Fruit fly (Drosophila melanogaster) whole organism, embryonic: ENCODE measurements around the gene CG3764.
A peak's percentile ranks its signal among the peaks of the same experiment; 100 is the strongest.

ENCODE experiments used
- Adf1 ChIP-seq: fragments of 200-800 bp; sonication (Bioruptor generic); IDR thresholded peaks from 2 replicates; pipeline ENCODE4 v1.3.6; 2022; ENCODE audit warnings: missing biosample characterization, missing genetic modification characterization
- CG10274 ChIP-seq: fragments of 200-800 bp; sonication (Bioruptor generic); optimal IDR thresholded peaks from 3 replicates; lab custom pipeline; 2017; ENCODE audit warnings: missing biosample characterization, mild to moderate bottlenecking, missing genetic modification characterization
- CG11695 ChIP-seq: fragments of 200-800 bp; sonication (Bioruptor generic); IDR thresholded peaks from 3 replicates; pipeline ENCODE4 v1.3.6; 2022; ENCODE audit warnings: missing biosample characterization, missing genetic modification characterization
- CG12104 ChIP-seq: fragments of 200-800 bp; sonication (Bioruptor generic); optimal IDR thresholded peaks from 3 replicates; lab custom pipeline; 2016; ENCODE audit warnings: missing biosample characterization, missing genetic modification characterization
- CG13287 ChIP-seq: fragments of 200-800 bp; sonication (Bioruptor generic); IDR thresholded peaks from 2 replicates; pipeline ENCODE4 v1.3.6; 2022; ENCODE audit warnings: missing biosample characterization, missing genetic modification characterization; ENCODE audit not compliant: partially characterized antibody
- CG13894 ChIP-seq: fragments of 200-800 bp; sonication (Bioruptor generic); optimal IDR thresholded peaks from 3 replicates; lab custom pipeline; 2018; ENCODE audit warnings: missing biosample characterization, mild to moderate bottlenecking, missing genetic modification characterization, moderate library complexity
- CG14050 ChIP-seq: fragments of 200-800 bp; sonication (Bioruptor generic); IDR thresholded peaks from 3 replicates; pipeline ENCODE4 v1.3.6; 2022; ENCODE audit warnings: missing biosample characterization, missing genetic modification characterization
- CG1529 ChIP-seq: fragments of 200-800 bp; sonication (Bioruptor generic); optimal IDR thresholded peaks from 3 replicates; lab custom pipeline; 2018; ENCODE audit warnings: missing biosample characterization, missing genetic modification characterization
- CG18619 ChIP-seq: fragments of 200-800 bp; sonication (Bioruptor generic); optimal IDR thresholded peaks from 3 replicates; lab custom pipeline; 2017; ENCODE audit warnings: missing biosample characterization, mild to moderate bottlenecking, missing genetic modification characterization
- CG2116 ChIP-seq: fragments of 200-800 bp; sonication (Bioruptor generic); optimal IDR thresholded peaks from 3 replicates; lab custom pipeline; 2018; ENCODE audit warnings: missing biosample characterization, mild to moderate bottlenecking, missing genetic modification characterization
- CG31365 ChIP-seq: fragments of 200-800 bp; sonication (Bioruptor generic); optimal IDR thresholded peaks from 2 replicates; lab custom pipeline; 2018; ENCODE audit warnings: missing biosample characterization, mild to moderate bottlenecking, missing genetic modification characterization
- CG31441 ChIP-seq: fragments of 200-800 bp; sonication (Bioruptor generic); IDR thresholded peaks from 2 replicates; pipeline ENCODE4 v1.3.6; 2022; ENCODE audit warnings: missing biosample characterization, missing genetic modification characterization
- CG4707 ChIP-seq: fragments of 200-800 bp; sonication (Bioruptor generic); optimal IDR thresholded peaks from 2 replicates; lab custom pipeline; 2018; ENCODE audit warnings: missing biosample characterization, mild to moderate bottlenecking, missing genetic modification characterization, moderate library complexity
- CG5953 ChIP-seq: fragments of 200-800 bp; sonication (Bioruptor generic); IDR thresholded peaks from 2 replicates; pipeline ENCODE4 v1.3.6; 2022; ENCODE audit warnings: missing biosample characterization, missing genetic modification characterization
- CG6272 ChIP-seq: fragments of 200-800 bp; sonication (Bioruptor generic); IDR thresholded peaks from 2 replicates; pipeline ENCODE4 v1.3.6; 2022; ENCODE audit warnings: missing biosample characterization, missing genetic modification characterization
- CG6813 ChIP-seq: fragments of 200-800 bp; sonication (Bioruptor generic); optimal IDR thresholded peaks from 2 replicates; lab custom pipeline; 2017; ENCODE audit warnings: missing biosample characterization, missing genetic modification characterization, mild to moderate bottlenecking, moderate library complexity, missing genetic modification reagents
- CG7271 ChIP-seq: fragments of 200-800 bp; sonication (Bioruptor generic); optimal IDR thresholded peaks from 2 replicates; lab custom pipeline; 2018; ENCODE audit warnings: missing biosample characterization, mild to moderate bottlenecking, missing genetic modification characterization, moderate library complexity
- CG8281 ChIP-seq: fragments of 200-800 bp; sonication (Bioruptor generic); optimal IDR thresholded peaks from 2 replicates; lab custom pipeline; 2018; ENCODE audit warnings: missing biosample characterization, mild to moderate bottlenecking, missing genetic modification characterization, moderate library complexity
- CG8478 ChIP-seq: fragments of >200 bp; optimal IDR thresholded peaks from 2 replicates; lab custom pipeline; 2018
- Dip2 ChIP-seq: fragments of 200-800 bp; sonication (Bioruptor generic); IDR thresholded peaks from 2 replicates; pipeline ENCODE4 v1.3.6; 2022; ENCODE audit warnings: missing biosample characterization, missing genetic modification characterization
- GATAe ChIP-seq: fragments of 200-800 bp; sonication (Bioruptor generic); conservative IDR thresholded peaks from 2 replicates; pipeline ENCODE4 v1.3.6; 2022; ENCODE audit warnings: missing biosample characterization, missing genetic modification characterization
- H2.0 ChIP-seq: fragments of 200-800 bp; sonication (Bioruptor generic); IDR thresholded peaks from 2 replicates; pipeline ENCODE4 v1.3.6; 2022; ENCODE audit warnings: missing biosample characterization, missing genetic modification characterization
- Hey ChIP-seq: fragments of 200-800 bp; sonication (Bioruptor generic); optimal IDR thresholded peaks from 3 replicates; lab custom pipeline; 2018; ENCODE audit warnings: missing biosample characterization, mild to moderate bottlenecking, missing genetic modification characterization
- Hmr ChIP-seq: fragments of 200-800 bp; sonication (Bioruptor generic); optimal IDR thresholded peaks from 3 replicates; lab custom pipeline; 2017; ENCODE audit warnings: mild to moderate bottlenecking, missing biosample characterization, missing genetic modification reagents, missing genetic modification characterization
- Jarid2 ChIP-seq: fragments of 200-800 bp; sonication (Bioruptor generic); optimal IDR thresholded peaks from 3 replicates; lab custom pipeline; 2017; ENCODE audit warnings: mild to moderate bottlenecking, missing biosample characterization, missing genetic modification reagents, missing genetic modification characterization
- Kr ChIP-seq: fragments of 200-800 bp; sonication (Bioruptor generic); optimal IDR thresholded peaks from 2 replicates; lab custom pipeline; 2017; ENCODE audit warnings: missing biosample characterization, mild to moderate bottlenecking, missing genetic modification characterization
- Med ChIP-seq: fragments of 200-800 bp; sonication (Bioruptor generic); peaks from one replicate; lab custom pipeline; 2016; ENCODE audit warnings: missing biosample characterization, missing genetic modification characterization, mild to moderate bottlenecking, inconsistent platforms, moderate library complexity
- Mrtf ChIP-seq: fragments of 200-800 bp; sonication (Bioruptor generic); IDR thresholded peaks from 3 replicates; pipeline ENCODE4 v1.3.6; 2022; ENCODE audit warnings: missing biosample characterization, missing genetic modification characterization
- Myb ChIP-seq: fragments of 200-800 bp; sonication (Bioruptor generic); optimal IDR thresholded peaks from 2 replicates; lab custom pipeline; 2016; ENCODE audit warnings: missing biosample characterization, missing genetic modification characterization
- Nf-YC ChIP-seq: fragments of 200-800 bp; optimal IDR thresholded peaks from 3 replicates; lab custom pipeline; 2019; ENCODE audit warnings: missing biosample characterization, mild to moderate bottlenecking, missing genetic modification characterization, moderate library complexity
- Poxn ChIP-seq: fragments of 200-800 bp; sonication (Bioruptor generic); IDR thresholded peaks from 2 replicates; pipeline ENCODE4 v1.3.6; 2022; ENCODE audit warnings: missing biosample characterization, missing genetic modification characterization
- TFAM ChIP-seq: fragments of 200-800 bp; sonication (Bioruptor generic); optimal IDR thresholded peaks from 2 replicates; lab custom pipeline; 2017; ENCODE audit warnings: missing biosample characterization, missing genetic modification characterization, inconsistent platforms
- Taf1 ChIP-seq: fragments of 200-800 bp; sonication (Bioruptor generic); IDR thresholded peaks from 2 replicates; pipeline ENCODE4 v1.3.6; 2022; ENCODE audit warnings: missing biosample characterization, missing genetic modification characterization
- Xbp1 ChIP-seq: fragments of 200-800 bp; sonication (Bioruptor generic); optimal IDR thresholded peaks from 3 replicates; lab custom pipeline; 2016; ENCODE audit warnings: missing biosample characterization, mild to moderate bottlenecking, missing genetic modification characterization
- ac ChIP-seq: fragments of 200-800 bp; sonication (Bioruptor generic); optimal IDR thresholded peaks from 3 replicates; lab custom pipeline; 2017; ENCODE audit warnings: missing biosample characterization, mild to moderate bottlenecking, missing genetic modification characterization
- bbx ChIP-seq: fragments of 200-800 bp; sonication (Bioruptor generic); IDR thresholded peaks from 2 replicates; pipeline ENCODE4 v1.3.6; 2022; ENCODE audit warnings: missing biosample characterization, missing genetic modification characterization; ENCODE audit not compliant: partially characterized antibody
- crol ChIP-seq: fragments of 200-800 bp; sonication (Bioruptor generic); IDR thresholded peaks from 2 replicates; pipeline ENCODE4 v1.3.6; 2022; ENCODE audit warnings: missing biosample characterization, missing genetic modification characterization
- cwo ChIP-seq: fragments of 200-800 bp; sonication (Bioruptor generic); optimal IDR thresholded peaks from 3 replicates; lab custom pipeline; 2017; ENCODE audit warnings: missing biosample characterization, missing genetic modification characterization, mild to moderate bottlenecking, moderate library complexity, missing genetic modification reagents
- dati ChIP-seq: fragments of 200-800 bp; sonication (Bioruptor generic); IDR thresholded peaks from 2 replicates; pipeline ENCODE4 v1.3.6; 2022; ENCODE audit warnings: missing biosample characterization, missing genetic modification characterization
- fd102C ChIP-seq: fragments of 200-800 bp; sonication (Bioruptor generic); optimal IDR thresholded peaks from 2 replicates; lab custom pipeline; 2018; ENCODE audit warnings: missing biosample characterization, mild to moderate bottlenecking, missing genetic modification characterization, moderate library complexity
- gem ChIP-seq: fragments of 200-800 bp; sonication (Bioruptor generic); optimal IDR thresholded peaks from 2 replicates; lab custom pipeline; 2019; ENCODE audit warnings: missing biosample characterization, mild to moderate bottlenecking, missing genetic modification characterization, moderate library complexity
- grau ChIP-seq: fragments of 200-800 bp; optimal IDR thresholded peaks from 3 replicates; lab custom pipeline; 2019; ENCODE audit warnings: missing biosample characterization, mild to moderate bottlenecking, missing genetic modification characterization, moderate library complexity
- lab ChIP-seq: fragments of 200-800 bp; sonication (Bioruptor generic); optimal IDR thresholded peaks from 3 replicates; lab custom pipeline; 2017; ENCODE audit warnings: missing biosample characterization, missing genetic modification characterization, mild to moderate bottlenecking, moderate library complexity, missing genetic modification reagents
- nerfin-1 ChIP-seq: fragments of 200-800 bp; sonication (Bioruptor generic); optimal IDR thresholded peaks from 3 replicates; lab custom pipeline; 2019; ENCODE audit warnings: missing biosample characterization, mild to moderate bottlenecking, missing genetic modification characterization, moderate library complexity
- nmo ChIP-seq: fragments of 200-800 bp; sonication (Bioruptor generic); optimal IDR thresholded peaks from 2 replicates; lab custom pipeline; 2018; ENCODE audit warnings: missing biosample characterization, mild to moderate bottlenecking, missing genetic modification characterization, moderate library complexity
- pita ChIP-seq: fragments of 200-800 bp; sonication (Bioruptor generic); optimal IDR thresholded peaks from 2 replicates; lab custom pipeline; 2017; ENCODE audit warnings: missing biosample characterization, mild to moderate bottlenecking, missing genetic modification characterization
- rib ChIP-seq: fragments of 200-800 bp; sonication (Bioruptor generic); IDR thresholded peaks from 2 replicates; pipeline ENCODE4 v1.3.6; 2022; ENCODE audit warnings: missing biosample characterization, missing genetic modification characterization
- sens ChIP-seq: fragments of 200-800 bp; sonication (Bioruptor generic); peaks from one replicate; lab custom pipeline; 2016; ENCODE audit warnings: missing biosample characterization, missing genetic modification characterization
- sisA ChIP-seq: fragments of 200-800 bp; sonication (Bioruptor generic); IDR thresholded peaks from 2 replicates; pipeline ENCODE4 v1.3.6; 2022; ENCODE audit warnings: missing biosample characterization, missing genetic modification characterization
- tap ChIP-seq: fragments of 200-800 bp; optimal IDR thresholded peaks from 3 replicates; lab custom pipeline; 2019; ENCODE audit warnings: missing biosample characterization, mild to moderate bottlenecking, missing genetic modification characterization, moderate library complexity
- trem ChIP-seq: fragments of 200-800 bp; optimal IDR thresholded peaks from 3 replicates; lab custom pipeline; 2019; ENCODE audit warnings: missing biosample characterization, mild to moderate bottlenecking, missing genetic modification characterization, moderate library complexity
- zfh1 ChIP-seq: fragments of 200-800 bp; sonication (Bioruptor generic); IDR thresholded peaks from 3 replicates; pipeline ENCODE4 v1.3.6; 2022; ENCODE audit warnings: missing biosample characterization, missing genetic modification characterization

CG3764 gene

DNA sequence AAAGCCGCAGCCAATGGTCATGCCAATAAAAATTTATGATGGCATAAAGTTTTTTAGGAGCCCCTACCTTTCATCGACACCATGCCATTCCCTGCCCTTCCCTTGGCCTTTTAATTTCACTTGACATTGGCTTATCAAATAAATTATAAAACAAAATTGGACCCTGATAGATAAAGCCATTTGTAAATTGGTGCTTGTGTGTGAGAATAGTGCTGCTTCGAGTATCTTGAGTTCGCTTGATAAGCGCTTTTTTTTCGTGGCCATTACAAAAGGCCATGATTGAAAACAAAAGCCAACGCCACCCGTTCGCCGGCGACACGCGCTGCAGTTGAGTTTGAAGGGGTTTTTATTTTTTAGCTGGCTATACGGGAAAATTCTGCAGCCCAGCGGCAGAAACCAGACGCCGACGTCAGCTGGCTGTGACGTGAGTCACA lies 37.6 kb upstream of the CG3764 start (continued):
- no peak for TF ChIP-seq CG8281 (tag; lab: Kevin White, UChicago)
- peak; percentile 35 for TF ChIP-seq Nf-YC (tag; lab: Kevin White, UChicago)
- peak; percentile 43; the same call in 1 of the 2 replicates for TF ChIP-seq crol (GFP tag; lab: Robert Waterston, UW)
- TF ChIP-seq cwo (GFP tag; lab: Kevin White, UChicago) = peak; percentile 41
- no peak for TF ChIP-seq ac (GFP tag; lab: Kevin White, UChicago)
- TF ChIP-seq bbx (GFP tag; lab: Robert Waterston, UW) = no peak
- no peak for TF ChIP-seq CG11695 (GFP tag; lab: Robert Waterston, UW)
- no peak for TF ChIP-seq CG31441 (GFP tag; lab: Robert Waterston, UW)
- TF ChIP-seq nmo (GFP tag; lab: Kevin White, UChicago) = no peak
- TF ChIP-seq zfh1 = no peak
- TF ChIP-seq CG12104 (GFP tag; lab: Kevin White, UChicago) = no peak
- no peak for TF ChIP-seq Hmr (GFP tag; lab: Kevin White, UChicago)
- TF ChIP-seq Kr (GFP tag; lab: Kevin White, UChicago) = no peak
- TF ChIP-seq H2.0 (GFP tag; lab: Robert Waterston, UW) = no peak
- TF ChIP-seq tap = no peak
- peak; percentile 9; the same call in 1 of the 2 replicates for TF ChIP-seq rib
- no peak for TF ChIP-seq Dip2 (GFP tag; lab: Robert Waterston, UW)
- no peak for TF ChIP-seq fd102C (GFP tag; lab: Kevin White, UChicago)
- no peak for TF ChIP-seq CG5953 (GFP tag; lab: Robert Waterston, UW)
- no peak for TF ChIP-seq CG7271 (tag; lab: Kevin White, UChicago)
- peak; percentile 38 for TF ChIP-seq CG6813 (GFP tag; lab: Kevin White, UChicago)
- no peak for TF ChIP-seq CG8478
- no peak for TF ChIP-seq CG31365 (tag; lab: Kevin White, UChicago)
- TF ChIP-seq CG2116 = no peak
- no peak for TF ChIP-seq nerfin-1
- 0 out of 2 replicates have a peak, but pooled peaks have one; percentile 45 for TF ChIP-seq GATAe
- TF ChIP-seq Jarid2 = no peak
- TF ChIP-seq CG4707 (GFP tag; lab: Kevin White, UChicago) = no peak
- no peak for TF ChIP-seq Myb (GFP tag; lab: Kevin White, UChicago)
- TF ChIP-seq Mrtf = no peak
- no peak for TF ChIP-seq CG13287
- TF ChIP-seq Poxn (GFP tag; lab: Robert Waterston, UW) = no peak
- TF ChIP-seq dati (GFP tag; lab: Robert Waterston, UW) = no peak
- peak; percentile 85 for TF ChIP-seq CG10274 (GFP tag; lab: Kevin White, UChicago)
- TF ChIP-seq Adf1 (GFP tag; lab: Robert Waterston, UW) = 0 out of 2 replicates have a peak, but pooled peaks have one; percentile 9
- TF ChIP-seq trem (tag; lab: Kevin White, UChicago) = no peak
- peak; percentile 28 for TF ChIP-seq CG13894
- TF ChIP-seq CG1529 (GFP tag; lab: Kevin White, UChicago) = no peak
- peak; percentile 73 for TF ChIP-seq Med (GFP tag; lab: Kevin White, UChicago)
- TF ChIP-seq TFAM (GFP tag; lab: Kevin White, UChicago) = no peak
- TF ChIP-seq Xbp1 (GFP tag; lab: Kevin White, UChicago) = no peak
- TF ChIP-seq sisA (GFP tag; lab: Robert Waterston, UW) = no peak
- no peak for TF ChIP-seq Taf1 (GFP tag; lab: Robert Waterston, UW)
- peak; percentile 14 for TF ChIP-seq grau (tag; lab: Kevin White, UChicago)
- no peak for TF ChIP-seq CG6272
- TF ChIP-seq CG18619 = no peak
- TF ChIP-seq gem (tag; lab: Kevin White, UChicago) = peak; percentile 13
- TF ChIP-seq pita (GFP tag; lab: Kevin White, UChicago) = no peak
- TF ChIP-seq lab (GFP tag; lab: Kevin White, UChicago) = no peak
- TF ChIP-seq sens (GFP tag; lab: Kevin White, UChicago) = peak; percentile 28
- TF ChIP-seq CG14050 (GFP tag; lab: Robert Waterston, UW) = no peak
- TF ChIP-seq Hey (tag; lab: Kevin White, UChicago) = peak; percentile 62
